Fruit fly (Drosophila melanogaster) whole organism, embryonic: ENCODE results near the gene her.

ENCODE experiments used
- Bgb ChIP-seq: fragments of 200-800 bp; sonication (Bioruptor generic); IDR thresholded peaks from 2 replicates; pipeline ENCODE4 v1.3.6; 2022; ENCODE audit warnings: missing biosample characterization, missing genetic modification characterization; ENCODE audit not compliant: partially characterized antibody
- CG10565 ChIP-seq: fragments of 200-800 bp; sonication (Bioruptor generic); optimal IDR thresholded peaks from 3 replicates; lab custom pipeline; 2016; ENCODE audit warnings: missing biosample characterization, mild to moderate bottlenecking, missing genetic modification characterization
- CG10654 ChIP-seq: fragments of 200-800 bp; sonication (Bioruptor generic); optimal IDR thresholded peaks from 2 replicates; lab custom pipeline; 2016; ENCODE audit warnings: missing biosample characterization, missing genetic modification characterization
- CG12155 ChIP-seq: fragments of 200-800 bp; sonication (Bioruptor generic); optimal IDR thresholded peaks from 3 replicates; lab custom pipeline; 2016; ENCODE audit warnings: missing biosample characterization, missing genetic modification characterization
- CG1233 ChIP-seq: fragments of 200-800 bp; sonication (Bioruptor generic); optimal IDR thresholded peaks from 4 replicates; lab custom pipeline; 2018; ENCODE audit warnings: missing biosample characterization, mild to moderate bottlenecking, missing genetic modification characterization
- CG15601 ChIP-seq: fragments of 200-800 bp; sonication (Bioruptor generic); optimal IDR thresholded peaks from 3 replicates; lab custom pipeline; 2019; ENCODE audit warnings: missing biosample characterization, mild to moderate bottlenecking, missing genetic modification characterization, moderate library complexity
- CG1603 ChIP-seq: fragments of 200-800 bp; sonication (Bioruptor generic); optimal IDR thresholded peaks from 2 replicates; lab custom pipeline; 2019; ENCODE audit warnings: missing biosample characterization, mild to moderate bottlenecking, missing genetic modification characterization, moderate library complexity
- CG17568 ChIP-seq: fragments of 200-800 bp; sonication (Bioruptor generic); optimal IDR thresholded peaks from 2 replicates; lab custom pipeline; 2018; ENCODE audit warnings: missing biosample characterization, mild to moderate bottlenecking, missing genetic modification characterization, moderate library complexity
- CG18262 ChIP-seq: fragments of 200-800 bp; optimal IDR thresholded peaks from 3 replicates; lab custom pipeline; 2019; ENCODE audit warnings: missing biosample characterization, mild to moderate bottlenecking, missing genetic modification characterization, moderate library complexity
- CG18476 ChIP-seq: fragments of 200-800 bp; sonication (Bioruptor generic); optimal IDR thresholded peaks from 2 replicates; lab custom pipeline; 2016; ENCODE audit warnings: missing biosample characterization, mild to moderate bottlenecking, missing genetic modification characterization
- CG2129 ChIP-seq: fragments of 200-800 bp; sonication (Bioruptor generic); IDR thresholded peaks from 2 replicates; pipeline ENCODE4 v1.3.6; 2022; ENCODE audit warnings: missing biosample characterization, missing genetic modification characterization; ENCODE audit not compliant: partially characterized antibody
- CG31441 ChIP-seq: fragments of 200-800 bp; sonication (Bioruptor generic); IDR thresholded peaks from 2 replicates; pipeline ENCODE4 v1.3.6; 2022; ENCODE audit warnings: missing biosample characterization, missing genetic modification characterization
- CG3163 ChIP-seq: fragments of 200-800 bp; sonication (Bioruptor generic); optimal IDR thresholded peaks from 3 replicates; lab custom pipeline; 2016; ENCODE audit warnings: missing biosample characterization, missing genetic modification characterization
- CG32772 ChIP-seq: fragments of 200-800 bp; sonication (Bioruptor generic); IDR thresholded peaks from 2 replicates; pipeline ENCODE4 v1.3.6; 2022; ENCODE audit warnings: missing biosample characterization, missing genetic modification characterization
- CG34224 ChIP-seq: fragments of 200-800 bp; sonication (Bioruptor generic); IDR thresholded peaks from 3 replicates; pipeline ENCODE4 v1.3.6; 2022; ENCODE audit warnings: missing biosample characterization, missing genetic modification characterization; ENCODE audit not compliant: partially characterized antibody
- CG34376 ChIP-seq: fragments of 200-800 bp; sonication (Bioruptor generic); optimal IDR thresholded peaks from 2 replicates; lab custom pipeline; 2018; ENCODE audit warnings: missing biosample characterization, mild to moderate bottlenecking, missing genetic modification characterization
- CG6791 ChIP-seq: fragments of 200-800 bp; sonication (Bioruptor generic); IDR thresholded peaks from 3 replicates; pipeline ENCODE4 v1.3.6; 2022; ENCODE audit warnings: missing biosample characterization, missing genetic modification characterization; ENCODE audit not compliant: partially characterized antibody
- CG7963 ChIP-seq: fragments of 200-800 bp; sonication (Bioruptor generic); IDR thresholded peaks from 3 replicates; pipeline ENCODE4 v1.3.6; 2022; ENCODE audit warnings: missing biosample characterization, missing genetic modification characterization; ENCODE audit not compliant: partially characterized antibody
- D19B ChIP-seq: fragments of 200-800 bp; sonication (Bioruptor generic); optimal IDR thresholded peaks from 2 replicates; lab custom pipeline; 2017; ENCODE audit warnings: missing biosample characterization, mild to moderate bottlenecking, missing genetic modification characterization
- Dbx ChIP-seq: fragments of 200-800 bp; sonication (Bioruptor generic); IDR thresholded peaks from 3 replicates; pipeline ENCODE4 v1.3.6; 2022; ENCODE audit warnings: missing biosample characterization, missing genetic modification characterization
- Dek ChIP-seq: fragments of 200-800 bp; sonication (Bioruptor generic); optimal IDR thresholded peaks from 3 replicates; lab custom pipeline; 2019; ENCODE audit warnings: missing biosample characterization, mild to moderate bottlenecking, missing genetic modification characterization, moderate library complexity
- Doc2 ChIP-seq: fragments of 200-800 bp; sonication (Bioruptor generic); IDR thresholded peaks from 2 replicates; pipeline ENCODE4 v1.3.6; 2022; ENCODE audit warnings: missing biosample characterization, missing genetic modification characterization
- Doc3 ChIP-seq: fragments of 200-800 bp; sonication (Bioruptor generic); IDR thresholded peaks from 3 replicates; pipeline ENCODE4 v1.3.6; 2022; ENCODE audit warnings: missing biosample characterization, missing genetic modification characterization; ENCODE audit not compliant: partially characterized antibody
- Dp ChIP-seq: fragments of 200-800 bp; sonication (Bioruptor generic); optimal IDR thresholded peaks from 2 replicates; lab custom pipeline; 2018; ENCODE audit warnings: missing biosample characterization, mild to moderate bottlenecking, missing genetic modification characterization, moderate library complexity
- E2f1 ChIP-seq: fragments of 200-800 bp; sonication (Bioruptor generic); IDR thresholded peaks from 2 replicates; pipeline ENCODE4 v1.3.6; 2022; ENCODE audit warnings: missing biosample characterization, missing genetic modification characterization
- GATAe ChIP-seq: fragments of 200-800 bp; sonication (Bioruptor generic); conservative IDR thresholded peaks from 2 replicates; pipeline ENCODE4 v1.3.6; 2022; ENCODE audit warnings: missing biosample characterization, missing genetic modification characterization
- MESR4 ChIP-seq: fragments of 200-800 bp; sonication (Bioruptor generic); optimal IDR thresholded peaks from 2 replicates; lab custom pipeline; 2018; ENCODE audit warnings: missing biosample characterization, mild to moderate bottlenecking, missing genetic modification characterization, moderate library complexity
- MTF-1 ChIP-seq: fragments of 200-800 bp; sonication (Bioruptor generic); optimal IDR thresholded peaks from 2 replicates; lab custom pipeline; 2018; ENCODE audit warnings: missing biosample characterization, mild to moderate bottlenecking, missing genetic modification characterization, borderline replicate concordance
- Myb ChIP-seq: fragments of 200-800 bp; sonication (Bioruptor generic); optimal IDR thresholded peaks from 2 replicates; lab custom pipeline; 2016; ENCODE audit warnings: missing biosample characterization, missing genetic modification characterization
- Nf-YC ChIP-seq: fragments of 200-800 bp; optimal IDR thresholded peaks from 3 replicates; lab custom pipeline; 2019; ENCODE audit warnings: missing biosample characterization, mild to moderate bottlenecking, missing genetic modification characterization, moderate library complexity
- Opbp ChIP-seq: fragments of 200-800 bp; sonication (Bioruptor generic); IDR thresholded peaks from 3 replicates; pipeline ENCODE4 v1.3.6; 2022; ENCODE audit warnings: missing biosample characterization, missing genetic modification characterization; ENCODE audit not compliant: partially characterized antibody
- Side ChIP-seq: fragments of 200-800 bp; sonication (Bioruptor generic); optimal IDR thresholded peaks from 2 replicates; lab custom pipeline; 2016; ENCODE audit warnings: missing biosample characterization, missing genetic modification characterization
- Sin3A ChIP-seq: fragments of >200 bp; optimal IDR thresholded peaks from 2 replicates; lab custom pipeline; 2018
- abd-A ChIP-seq: fragments of 200-800 bp; sonication (Bioruptor generic); optimal IDR thresholded peaks from 3 replicates; lab custom pipeline; 2019; ENCODE audit warnings: missing biosample characterization, mild to moderate bottlenecking, missing genetic modification characterization, moderate library complexity
- bigmax ChIP-seq: fragments of 200-800 bp; sonication (Bioruptor generic); optimal IDR thresholded peaks from 2 replicates; lab custom pipeline; 2018; ENCODE audit warnings: missing biosample characterization, mild to moderate bottlenecking, missing genetic modification characterization
- chinmo ChIP-seq: fragments of 200-800 bp; sonication (Bioruptor generic); IDR thresholded peaks from 4 replicates; pipeline ENCODE4 v1.3.6; 2022; ENCODE audit warnings: missing biosample characterization, missing genetic modification characterization; ENCODE audit not compliant: partially characterized antibody
- disco-r ChIP-seq: fragments of 200-800 bp; sonication (Bioruptor generic); optimal IDR thresholded peaks from 2 replicates; lab custom pipeline; 2016; ENCODE audit warnings: missing biosample characterization, missing genetic modification characterization
- dmrt99B ChIP-seq: fragments of 200-800 bp; sonication (Bioruptor generic); optimal IDR thresholded peaks from 2 replicates; lab custom pipeline; 2018; ENCODE audit warnings: missing biosample characterization, mild to moderate bottlenecking, missing genetic modification characterization, moderate library complexity
- gt ChIP-seq: fragments of 200-800 bp; sonication (Bioruptor generic); IDR thresholded peaks from 2 replicates; pipeline ENCODE4 v1.3.6; 2022; ENCODE audit warnings: missing biosample characterization, missing genetic modification characterization
- insv ChIP-seq, 2 experiments: fragments of 200-800 bp; sonication (Bioruptor generic); optimal IDR thresholded peaks; 3 replicates each; lab custom pipeline; 2016 to 2018; ENCODE audit warnings: missing biosample characterization in 2 of 2, missing genetic modification characterization in 2 of 2
- jumu ChIP-seq: fragments of 200-800 bp; sonication (Bioruptor generic); optimal IDR thresholded peaks from 3 replicates; lab custom pipeline; 2016; ENCODE audit warnings: missing biosample characterization, missing genetic modification characterization
- oc ChIP-seq: fragments of 200-800 bp; sonication (Bioruptor generic); optimal IDR thresholded peaks from 2 replicates; lab custom pipeline; 2018; ENCODE audit warnings: missing biosample characterization, mild to moderate bottlenecking, missing genetic modification characterization, moderate library complexity
- onecut ChIP-seq: fragments of 200-800 bp; sonication (Bioruptor generic); IDR thresholded peaks from 2 replicates; pipeline ENCODE4 v1.3.6; 2022; ENCODE audit warnings: missing biosample characterization, missing genetic modification characterization
- pho ChIP-seq: fragments of 200-800 bp; sonication (Bioruptor generic); optimal IDR thresholded peaks from 2 replicates; lab custom pipeline; 2016; ENCODE audit warnings: missing biosample characterization, missing genetic modification characterization
- ssp ChIP-seq: fragments of 200-800 bp; sonication (Bioruptor generic); IDR thresholded peaks from 2 replicates; pipeline ENCODE4 v1.3.6; 2022; ENCODE audit warnings: missing biosample characterization, missing genetic modification characterization
- sug ChIP-seq: fragments of 200-800 bp; optimal IDR thresholded peaks from 2 replicates; lab custom pipeline; 2019; ENCODE audit warnings: missing biosample characterization, mild to moderate bottlenecking, missing genetic modification characterization, moderate library complexity
- unc-4 ChIP-seq: fragments of 200-800 bp; sonication (Bioruptor generic); IDR thresholded peaks from 2 replicates; pipeline ENCODE4 v1.3.6; 2022; ENCODE audit warnings: missing biosample characterization, missing genetic modification characterization; ENCODE audit not compliant: partially characterized antibody
- usp ChIP-seq: fragments of >200 bp; optimal IDR thresholded peaks from 2 replicates; lab custom pipeline; 2017; ENCODE audit warnings: missing biosample characterization, missing genetic modification characterization

The her gene

DNA sequence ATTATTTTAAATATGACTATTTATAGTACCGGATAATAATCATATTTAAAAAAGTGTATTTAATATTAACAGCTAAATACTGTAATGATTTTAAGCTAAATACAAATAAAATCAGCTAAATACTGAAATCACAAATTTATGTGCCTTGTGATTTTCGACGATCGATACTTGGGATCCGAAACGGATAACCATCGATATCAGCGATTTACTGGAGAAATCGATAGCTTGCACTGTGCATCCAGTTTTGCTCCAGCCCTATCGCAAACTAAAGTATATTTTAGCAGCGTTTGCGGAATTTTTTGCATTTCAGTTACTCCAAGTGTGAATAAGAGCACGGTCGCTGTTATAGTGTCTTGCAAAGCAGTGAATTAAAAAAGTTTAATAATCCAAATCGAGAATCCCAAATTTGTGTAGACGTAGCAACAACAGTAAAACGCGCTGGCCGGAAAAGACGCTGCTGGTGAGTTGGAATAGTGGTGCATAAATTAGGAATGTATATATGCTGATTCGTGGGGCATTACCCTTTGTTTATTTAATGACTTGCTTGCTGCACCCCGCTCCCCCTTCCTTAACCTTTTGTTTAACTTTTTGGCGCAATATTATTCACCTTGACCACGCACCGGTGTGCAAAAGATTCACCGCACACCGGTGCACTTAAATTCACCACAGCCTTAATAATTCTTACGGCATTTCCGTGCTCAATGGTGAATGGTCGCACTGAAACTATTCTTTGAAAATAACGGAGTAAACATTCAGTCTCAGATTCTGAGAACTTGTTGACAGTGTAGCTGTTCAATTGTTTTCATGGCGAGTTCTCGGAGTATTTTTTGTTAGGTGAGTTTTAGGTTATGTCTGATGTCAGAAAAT lies 3.1 kb downstream of the her start, which contains the start of the genes grp and squ (continued):
- TF ChIP-seq onecut (GFP tag; lab: Robert Waterston, UW) (peak; percentile 57; the same call in 1 of the 2 replicates), Bgb (GFP tag; lab: Robert Waterston, UW) (peak; percentile 98), bigmax (peak; percentile 94), MTF-1 (GFP tag; lab: Kevin White, UChicago) (peak; percentile 48), dmrt99B (tag; lab: Kevin White, UChicago) (no peak), pho (GFP tag; lab: Kevin White, UChicago) (no peak), CG1233 (GFP tag; lab: Kevin White, UChicago) (no peak), Dbx (GFP tag; lab: Robert Waterston, UW) (peak; percentile 16; the same call in 1 of the 3 replicates), CG10654 (GFP tag; lab: Kevin White, UChicago) (peak; percentile 5), CG32772 (GFP tag; lab: Robert Waterston, UW) (no peak), Doc2 (no peak), usp (GFP tag; lab: Kevin White, UChicago) (no peak), CG7963 (GFP tag; lab: Robert Waterston, UW) (peak; percentile 98), MESR4 (GFP tag; lab: Kevin White, UChicago) (peak; percentile 35), CG1603 (tag; lab: Kevin White, UChicago) (peak; percentile 65), E2f1 (peak; percentile 39; the same call in 1 of the 2 replicates), Nf-YC (tag; lab: Kevin White, UChicago) (no peak), CG15601 (tag; lab: Kevin White, UChicago) (peak; percentile 34), ssp (no peak), sug (no peak), GATAe (GFP tag; lab: Robert Waterston, UW) (no peak), CG18476 (GFP tag; lab: Kevin White, UChicago) (no peak), CG3163 (GFP tag; lab: Kevin White, UChicago) (no peak), Dp (GFP tag; lab: Kevin White, UChicago) (peak; percentile 68), Side (GFP tag; lab: Kevin White, UChicago) (peak; percentile 20), CG6791 (GFP tag; lab: Robert Waterston, UW) (peak; percentile 98), Doc3 (peak; percentile 83), D19B (GFP tag; lab: Kevin White, UChicago) (no peak), gt (GFP tag; lab: Robert Waterston, UW) (no peak), CG34376 (GFP tag; lab: Kevin White, UChicago) (peak; percentile 38), CG34224 (GFP tag; lab: Robert Waterston, UW) (peak; percentile 92), Dek (tag; lab: Kevin White, UChicago) (no peak), CG2129 (GFP tag; lab: Robert Waterston, UW) (peak; percentile 61), CG10565 (GFP tag; lab: Kevin White, UChicago) (no peak), Opbp (GFP tag; lab: Robert Waterston, UW) (peak; percentile 96), Myb (GFP tag; lab: Kevin White, UChicago) (peak; percentile 96), insv (GFP tag; optimal IDR thresholded peaks at IDR 0.05; lab: Kevin White, UChicago) (no peak), disco-r (GFP tag; lab: Kevin White, UChicago) (no peak), CG18262 (tag; lab: Kevin White, UChicago) (no peak), CG31441 (GFP tag; lab: Robert Waterston, UW) (peak; percentile 77), Sin3A (lab: Kevin White, UChicago) (peak; percentile 65), CG12155 (no peak), chinmo (GFP tag; lab: Robert Waterston, UW) (peak; percentile 92), abd-A (tag; lab: Kevin White, UChicago) (no peak), jumu (GFP tag; lab: Kevin White, UChicago) (peak; percentile 26), CG17568 (GFP tag; lab: Kevin White, UChicago) (peak; percentile 35), unc-4 (peak; percentile 90), oc (tag; lab: Kevin White, UChicago) (no peak)
